Worm (Caenorhabditis elegans) whole organism, L4 larva: ENCODE data around the gene ins-39.
A peak's percentile ranks its signal among the peaks of the same experiment; 100 is the strongest.

ENCODE experiments used
- D1046.2 ChIP-seq: fragments of 200-800 bp; sonication (Bioruptor generic); IDR thresholded peaks from 2 replicates; pipeline ENCODE4 v1.3.6; 2022; ENCODE audit warnings: missing genetic modification characterization, missing compliant biosample characterization
- F10B5.3 ChIP-seq: sonication (generic microtip); optimal IDR thresholded peaks from 2 replicates; lab custom pipeline; 2016; ENCODE audit warnings: mild to moderate bottlenecking, missing genetic modification characterization, missing compliant biosample characterization
- F26F4.8 ChIP-seq: fragments of 200-800 bp; sonication (Bioruptor generic); conservative IDR thresholded peaks from 2 replicates; pipeline ENCODE4 v1.3.6; 2022; ENCODE audit warnings: missing genetic modification characterization, missing compliant biosample characterization
- F37D6.2 ChIP-seq: sonication (generic microtip); optimal IDR thresholded peaks from 2 replicates; lab custom pipeline; 2016; ENCODE audit warnings: mild to moderate bottlenecking, missing genetic modification characterization, missing compliant biosample characterization
- R02D3.7 ChIP-seq: fragments of 150-350 bp; sonication (generic microtip); optimal IDR thresholded peaks from 3 replicates; lab custom pipeline; 2014; ENCODE audit warnings: missing biosample characterization, missing genetic modification characterization
- Y105C5A.15 ChIP-seq: fragments of 200-800 bp; sonication (Bioruptor generic); IDR thresholded peaks from 2 replicates; pipeline ENCODE4 v1.3.6; 2022; ENCODE audit warnings: missing genetic modification characterization, missing compliant biosample characterization
- Y5F2A.4 ChIP-seq: fragments of 200-800 bp; sonication (Bioruptor generic); optimal IDR thresholded peaks from 2 replicates; lab custom pipeline; 2018; ENCODE audit warnings: mild to moderate bottlenecking, missing genetic modification characterization, missing compliant biosample characterization
- ZK337.2 ChIP-seq: fragments of 200-800 bp; sonication (Bioruptor generic); IDR thresholded peaks from 2 replicates; pipeline ENCODE4 v1.3.6; 2022; ENCODE audit warnings: missing genetic modification reagents, missing genetic modification characterization, missing compliant biosample characterization
- aly-2 ChIP-seq: sonication (generic microtip); optimal IDR thresholded peaks from 2 replicates; lab custom pipeline; 2018; ENCODE audit warnings: missing biosample characterization, missing genetic modification characterization
- ceh-20 ChIP-seq: fragments of 200-800 bp; sonication (Bioruptor generic); IDR thresholded peaks from 2 replicates; pipeline ENCODE4 v1.3.6; 2022; ENCODE audit warnings: missing genetic modification reagents, missing genetic modification characterization, missing compliant biosample characterization
- ceh-32 ChIP-seq: sonication (generic microtip); optimal IDR thresholded peaks from 2 replicates; lab custom pipeline; 2016; ENCODE audit warnings: mild to moderate bottlenecking, missing genetic modification characterization, missing compliant biosample characterization; ENCODE audit not compliant: poor library complexity
- ceh-44 ChIP-seq: fragments of 200-800 bp; sonication (Bioruptor generic); IDR thresholded peaks from 2 replicates; pipeline ENCODE4 v1.3.6; 2022; ENCODE audit warnings: missing genetic modification reagents, missing genetic modification characterization, missing compliant biosample characterization
- ceh-62 ChIP-seq: sonication (generic microtip); optimal IDR thresholded peaks from 2 replicates; lab custom pipeline; 2017; ENCODE audit warnings: missing biosample characterization, missing genetic modification characterization
- ceh-82 ChIP-seq: sonication (generic microtip); optimal IDR thresholded peaks from 2 replicates; lab custom pipeline; 2017; ENCODE audit warnings: missing biosample characterization, missing genetic modification characterization
- ces-1 ChIP-seq: fragments of 150-350 bp; sonication (generic microtip); optimal IDR thresholded peaks from 4 replicates; lab custom pipeline; 2014; ENCODE audit warnings: missing biosample characterization, missing genetic modification reagents, missing genetic modification characterization
- cey-2 ChIP-seq: sonication (generic microtip); optimal IDR thresholded peaks from 3 replicates; lab custom pipeline; 2017; ENCODE audit warnings: missing genetic modification characterization, mild to moderate bottlenecking, missing compliant biosample characterization, antibody characterized with exemption, borderline replicate concordance; ENCODE audit not compliant: insufficient read depth
- ctbp-1 ChIP-seq: fragments of 200-800 bp; sonication (Bioruptor generic); IDR thresholded peaks from 2 replicates; pipeline ENCODE4 v1.3.6; 2022; ENCODE audit warnings: missing genetic modification reagents, missing genetic modification characterization, missing compliant biosample characterization
- daf-12 ChIP-seq: fragments of 150-350 bp; optimal IDR thresholded peaks from 2 replicates; lab custom pipeline; 2014; ENCODE audit warnings: missing biosample characterization, missing genetic modification reagents, missing genetic modification characterization
- daf-16 ChIP-seq, 3 experiments: sonication (generic microtip); optimal IDR thresholded peaks; 2 replicates each; lab custom pipeline; 2016 to 2017; ENCODE audit warnings: missing genetic modification characterization in 3 of 3, missing genetic modification reagents in 3 of 3, mild to moderate bottlenecking in 2 of 3, missing compliant biosample characterization in 2 of 3, missing biosample characterization in 1 of 3, moderate library complexity in 1 of 3
- dmd-8 ChIP-seq: fragments of 200-800 bp; sonication (Bioruptor generic); IDR thresholded peaks from 2 replicates; pipeline ENCODE4 v1.3.6; 2022; ENCODE audit warnings: missing genetic modification characterization, missing compliant biosample characterization
- dmd-9 ChIP-seq: fragments of 200-800 bp; sonication (Bioruptor generic); IDR thresholded peaks from 2 replicates; pipeline ENCODE4 v1.3.6; 2022; ENCODE audit warnings: missing genetic modification reagents, missing genetic modification characterization, missing compliant biosample characterization
- egl-43 ChIP-seq: fragments of 200-800 bp; sonication (Bioruptor generic); IDR thresholded peaks from 2 replicates; pipeline ENCODE4 v1.3.6; 2022; ENCODE audit warnings: missing genetic modification reagents, missing genetic modification characterization, missing compliant biosample characterization
- gei-8 ChIP-seq: fragments of 200-800 bp; sonication (Bioruptor generic); optimal IDR thresholded peaks from 2 replicates; lab custom pipeline; 2018; ENCODE audit warnings: mild to moderate bottlenecking, missing genetic modification characterization, missing compliant biosample characterization
- hlh-11 ChIP-seq: fragments of 200-800 bp; sonication (Bioruptor generic); optimal IDR thresholded peaks from 2 replicates; lab custom pipeline; 2018; ENCODE audit warnings: mild to moderate bottlenecking, missing genetic modification characterization, missing compliant biosample characterization
- hmg-1.1 ChIP-seq: fragments of 200-800 bp; sonication (Bioruptor generic); IDR thresholded peaks from 2 replicates; pipeline ENCODE4 v1.3.6; 2022; ENCODE audit warnings: missing genetic modification reagents, missing genetic modification characterization, missing compliant biosample characterization
- lin-1 ChIP-seq: fragments of 200-800 bp; sonication (Bioruptor generic); IDR thresholded peaks from 2 replicates; pipeline ENCODE4 v1.3.6; 2022; ENCODE audit warnings: missing genetic modification reagents, missing genetic modification characterization, missing compliant biosample characterization
- lin-15B ChIP-seq: fragments of 150-350 bp; sonication (generic microtip); optimal IDR thresholded peaks from 3 replicates; lab custom pipeline; 2014; ENCODE audit warnings: missing biosample characterization, missing genetic modification characterization
- lsy-2 ChIP-seq, 2 experiments: fragments of 150-350 bp in 1 of 2; sonication (generic microtip) in 1 of 2; optimal IDR thresholded peaks; 2 replicates each; lab custom pipeline; 2014 to 2017; ENCODE audit warnings: missing biosample characterization in 2 of 2, missing genetic modification characterization in 2 of 2
- mep-1 ChIP-seq: fragments of 150-350 bp; sonication (generic microtip); optimal IDR thresholded peaks from 3 replicates; lab custom pipeline; 2014; ENCODE audit warnings: missing biosample characterization, missing genetic modification characterization
- mxl-2 ChIP-seq: fragments of 200-800 bp; sonication (Bioruptor generic); conservative IDR thresholded peaks from 2 replicates; pipeline ENCODE4 v1.3.6; 2022; ENCODE audit warnings: missing genetic modification reagents, missing genetic modification characterization, missing compliant biosample characterization
- mxl-3 ChIP-seq: fragments of 200-800 bp; sonication (Bioruptor generic); optimal IDR thresholded peaks from 2 replicates; lab custom pipeline; 2018; ENCODE audit warnings: mild to moderate bottlenecking, missing genetic modification characterization, missing compliant biosample characterization
- nhr-102 ChIP-seq: sonication (generic microtip); optimal IDR thresholded peaks from 2 replicates; lab custom pipeline; 2016; ENCODE audit warnings: mild to moderate bottlenecking, missing genetic modification characterization, moderate library complexity, missing compliant biosample characterization
- nhr-77 ChIP-seq: fragments of 150-350 bp; optimal IDR thresholded peaks from 2 replicates; lab custom pipeline; 2014; ENCODE audit warnings: missing biosample characterization, missing genetic modification characterization
- pqm-1 ChIP-seq: sonication (generic microtip); optimal IDR thresholded peaks from 2 replicates; lab custom pipeline; 2017; ENCODE audit warnings: missing biosample characterization, missing genetic modification characterization
- saeg-2 ChIP-seq: fragments of 200-800 bp; sonication (Bioruptor generic); IDR thresholded peaks from 2 replicates; pipeline ENCODE4 v1.3.6; 2022; ENCODE audit warnings: missing genetic modification reagents, missing genetic modification characterization, missing compliant biosample characterization
- sdz-12 ChIP-seq: fragments of 200-800 bp; sonication (Bioruptor generic); optimal IDR thresholded peaks from 2 replicates; lab custom pipeline; 2018; ENCODE audit warnings: mild to moderate bottlenecking, missing genetic modification characterization, missing compliant biosample characterization
- set-16 ChIP-seq: fragments of 200-800 bp; sonication (Bioruptor generic); IDR thresholded peaks from 2 replicates; pipeline ENCODE4 v1.3.6; 2022; ENCODE audit warnings: missing genetic modification reagents, missing genetic modification characterization, missing compliant biosample characterization
- skn-1 ChIP-seq: fragments of 150-350 bp; optimal IDR thresholded peaks from 2 replicates; lab custom pipeline; 2014; ENCODE audit warnings: missing biosample characterization, missing genetic modification characterization
- snpc-1.2 ChIP-seq: fragments of 200-800 bp; sonication (Bioruptor generic); IDR thresholded peaks from 2 replicates; pipeline ENCODE4 v1.3.6; 2022; ENCODE audit warnings: missing genetic modification reagents, missing genetic modification characterization, missing compliant biosample characterization
- spr-1 ChIP-seq: sonication (generic microtip); optimal IDR thresholded peaks from 2 replicates; lab custom pipeline; 2016; ENCODE audit warnings: mild to moderate bottlenecking, missing genetic modification characterization, missing compliant biosample characterization
- spr-3 ChIP-seq: fragments of 200-800 bp; sonication (Bioruptor generic); optimal IDR thresholded peaks from 2 replicates; lab custom pipeline; 2018; ENCODE audit warnings: mild to moderate bottlenecking, missing genetic modification characterization, missing compliant biosample characterization
- tag-97 ChIP-seq: fragments of 200-800 bp; sonication (Bioruptor generic); IDR thresholded peaks from 2 replicates; pipeline ENCODE4 v1.3.6; 2022; ENCODE audit warnings: missing genetic modification characterization, missing compliant biosample characterization
- unc-39 ChIP-seq: sonication (generic microtip); optimal IDR thresholded peaks from 2 replicates; lab custom pipeline; 2017; ENCODE audit warnings: missing biosample characterization, missing genetic modification characterization
- zag-1 ChIP-seq: fragments of 150-350 bp; optimal IDR thresholded peaks from 2 replicates; lab custom pipeline; 2014; ENCODE audit warnings: missing biosample characterization, missing genetic modification characterization
- zfp-2 ChIP-seq: sonication (generic microtip); optimal IDR thresholded peaks from 2 replicates; lab custom pipeline; 2016; ENCODE audit warnings: mild to moderate bottlenecking, missing genetic modification characterization, missing compliant biosample characterization

ins-39 gene

DNA sequence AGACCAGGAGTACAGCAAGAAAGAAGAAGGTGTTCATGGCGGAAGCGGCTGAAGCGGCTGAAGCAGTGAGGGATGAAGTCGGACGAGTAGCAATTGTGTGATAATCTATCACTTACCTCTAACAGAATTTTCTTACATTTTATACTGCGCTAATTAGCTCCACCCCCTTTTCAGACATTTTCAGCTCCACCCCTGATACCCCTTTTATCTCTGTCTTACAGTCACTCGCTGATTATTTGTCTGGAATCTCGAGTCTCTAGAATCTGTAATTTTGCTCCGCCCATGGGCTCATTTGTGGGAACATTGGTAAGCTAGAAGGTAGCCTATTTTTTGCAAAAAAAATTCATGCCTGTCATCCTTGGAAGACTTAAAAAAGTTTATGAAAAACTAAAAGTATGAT, at the start of gene ins-39:
Gene ins-39, minus strand, starts transcription at position 101 of the 400 bp plus-strand sequence.
- TF ChIP-seq cey-2 (no peak), gei-8 (GFP tag; lab: Kevin White, UChicago) (no peak), sdz-12 (GFP tag; lab: Kevin White, UChicago) (no peak), nhr-102 (tag; lab: Kevin White, UChicago) (no peak), Y105C5A.15 (GFP tag; lab: Robert Waterston, UW) (no peak), set-16 (GFP tag; lab: Robert Waterston, UW) (no peak)

DNA sequence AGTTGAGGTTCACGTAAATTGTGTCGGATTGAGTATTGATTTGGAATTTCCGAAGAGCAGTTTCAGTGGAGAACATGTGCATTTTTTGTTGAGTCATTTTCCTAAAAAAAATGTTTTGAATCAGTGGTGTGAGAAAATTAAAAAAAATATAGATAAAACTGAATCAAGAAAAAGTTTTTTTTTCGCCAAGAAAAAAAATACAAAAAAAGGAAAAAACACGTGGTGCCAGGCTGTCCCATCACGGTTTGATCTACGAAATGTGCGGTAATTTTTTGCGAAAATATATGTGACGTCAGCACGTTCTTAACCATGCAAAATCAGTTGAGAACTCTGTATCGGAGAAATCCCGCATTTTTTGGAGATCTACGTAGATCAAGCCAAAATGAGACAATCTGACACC, 49.7 kb upstream of the ins-39 start, which contains the start of gene F56C3.9:
Gene F56C3.9, minus strand, starts transcription at position 101 of the 400 bp plus-strand sequence.
- TF ChIP-seq aly-2, result no peak
- TF ChIP-seq Y5F2A.4 (GFP tag; lab: Kevin White, UChicago), result no peak
- TF ChIP-seq unc-39, result no peak
- no peak for TF ChIP-seq ceh-82 (tag; lab: Kevin White, UChicago)
- no peak for TF ChIP-seq R02D3.7 (tag; lab: Kevin White, UChicago)

DNA sequence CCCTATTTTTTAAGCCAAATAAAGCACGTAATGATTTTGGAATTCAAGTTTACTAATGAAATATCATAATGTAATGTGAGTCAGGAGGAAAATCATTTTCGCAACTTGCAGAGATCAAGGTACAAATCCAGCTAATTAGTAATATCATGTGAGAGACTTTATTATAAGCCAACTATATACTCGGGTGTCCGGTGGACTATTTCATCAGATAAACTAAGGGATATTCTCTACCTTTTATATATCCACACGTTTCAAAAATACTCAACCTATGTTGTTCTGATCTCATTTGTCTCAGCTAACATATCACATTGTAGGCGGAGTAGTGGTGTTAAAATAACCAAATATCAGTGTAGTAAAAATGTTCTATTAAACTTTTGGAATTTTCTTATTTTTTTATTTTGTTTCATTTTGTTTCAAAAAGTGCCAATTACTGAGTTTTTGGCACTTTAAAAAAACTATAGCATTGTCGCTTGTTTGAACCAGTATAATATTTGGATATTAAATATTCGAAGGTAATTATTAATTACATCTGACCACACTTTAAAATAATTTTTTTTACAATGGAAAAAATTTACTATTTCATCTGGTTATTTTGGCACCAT, 45.3 kb upstream of the ins-39 start:
- no peak for TF ChIP-seq ceh-82 (tag; lab: Kevin White, UChicago)
- peak; percentile 65 for TF ChIP-seq zfp-2
- TF ChIP-seq egl-43, result peak; percentile 77
- no peak for TF ChIP-seq mxl-2 (GFP tag; lab: Robert Waterston, UW)
- TF ChIP-seq lin-15B (tag; lab: Kevin White, UChicago), result no peak
- peak; percentile 77 for TF ChIP-seq ceh-32 (tag; lab: Kevin White, UChicago)
- peak; percentile 96 for TF ChIP-seq spr-1
- TF ChIP-seq ZK337.2, result peak; percentile 79; the same call in 1 of the 2 replicates
- TF ChIP-seq F10B5.3 (tag; lab: Kevin White, UChicago), result peak; percentile 83
- TF ChIP-seq R02D3.7 (tag; lab: Kevin White, UChicago), result no peak
- peak; percentile 99 for TF ChIP-seq hmg-1.1
- 0 out of 2 replicates have a peak, but pooled peaks have one; percentile 32 for TF ChIP-seq ceh-44 (GFP tag; lab: Robert Waterston, UW)
- TF ChIP-seq hlh-11 (tag; lab: Kevin White, UChicago), result peak; percentile 89
- TF ChIP-seq F26F4.8 (GFP tag; lab: Robert Waterston, UW), result no peak
- TF ChIP-seq spr-3 (GFP tag; lab: Kevin White, UChicago), result peak; percentile 92
- peak; percentile 99 for TF ChIP-seq nhr-77
- no peak for TF ChIP-seq skn-1 (tag; lab: Kevin White, UChicago)
- peak; percentile 64 for TF ChIP-seq zag-1 (tag; lab: Kevin White, UChicago)
- no peak for TF ChIP-seq snpc-1.2 (GFP tag; lab: Robert Waterston, UW)
- peak; percentile 81; the same call in 1 of the 2 replicates for TF ChIP-seq saeg-2
- TF ChIP-seq dmd-9 (GFP tag; lab: Robert Waterston, UW), result no peak
- TF ChIP-seq Y105C5A.15 (GFP tag; lab: Robert Waterston, UW), result 0 out of 2 replicates have a peak, but pooled peaks have one; percentile 66
- TF ChIP-seq ceh-62, result no peak
- peak; percentile 99 for TF ChIP-seq mep-1 (tag; lab: Kevin White, UChicago)
- TF ChIP-seq lsy-2 (tag; optimal IDR thresholded peaks at IDR 0.05; lab: Kevin White, UChicago), result peak; percentile 92 to 93
- peak; percentile 88 for TF ChIP-seq ces-1 (GFP tag; lab: Kevin White, UChicago)
- TF ChIP-seq mxl-3 (GFP tag; lab: Kevin White, UChicago), result peak; percentile 76
- TF ChIP-seq dmd-8 (GFP tag; lab: Robert Waterston, UW), result 0 out of 2 replicates have a peak, but pooled peaks have one; percentile 61
- TF ChIP-seq ctbp-1, result peak; percentile 90
- peak; percentile 19 for TF ChIP-seq pqm-1 (tag; lab: Kevin White, UChicago)
- TF ChIP-seq Y5F2A.4 (GFP tag; lab: Kevin White, UChicago), result peak; percentile 61
- no peak for TF ChIP-seq daf-12 (tag; lab: Kevin White, UChicago)
- TF ChIP-seq daf-16 (GFP tag; optimal IDR thresholded peaks at IDR 0.05; lab: Kevin White, UChicago), result peak; percentile 79 to 98
- peak; percentile 82 for TF ChIP-seq daf-16 (tag; optimal IDR thresholded peaks at IDR 0.05; lab: Kevin White, UChicago)
- TF ChIP-seq lin-1 (GFP tag; lab: Robert Waterston, UW), result peak; percentile 64; the same call in 1 of the 2 replicates
- no peak for TF ChIP-seq tag-97 (GFP tag; lab: Robert Waterston, UW)
- no peak for TF ChIP-seq D1046.2 (GFP tag; lab: Robert Waterston, UW)
- TF ChIP-seq ceh-20 (GFP tag; lab: Robert Waterston, UW), result peak; percentile 75
- TF ChIP-seq F37D6.2 (tag; lab: Kevin White, UChicago), result peak; percentile 97
